Worm (Caenorhabditis elegans): ENCODE data around the gene cisd-3.1.
A peak's percentile ranks its signal among the peaks of the same experiment; 100 is the strongest.

The cisd-3.1 gene

ce11 chrIII:4568455-4568854 is 25.8 kb downstream of the cisd-3.1 start, which contains the start of gene idhg-1 (continued):
- TF ChIP-seq unc-30 (tag; optimal IDR thresholded peaks at IDR 0.05) (no peak), lin-15B (tag; optimal IDR thresholded peaks at IDR 0.05) (peak; percentile 4), nhr-47 (tag; optimal IDR thresholded peaks at IDR 0.05) (peak; percentile 76), C04F5.9 (tag; optimal IDR thresholded peaks at IDR 0.05) (no peak), unc-86 (tag; optimal IDR thresholded peaks at IDR 0.05) (peak; percentile 64)

- TF ChIP-seq ceh-90 (tag; optimal IDR thresholded peaks at IDR 0.05) (no peak), xbp-1 (tag; optimal IDR thresholded peaks at IDR 0.05) (peak; percentile 20), nhr-47 (tag; optimal IDR thresholded peaks at IDR 0.05) (peak; percentile 39), snu-23 (GFP tag; optimal IDR thresholded peaks at IDR 0.05) (peak; percentile 35), Y116A8C.19 (tag; optimal IDR thresholded peaks at IDR 0.05; ENCODE audit: borderline replicate concordance) (no peak), pax-3 (tag; optimal IDR thresholded peaks at IDR 0.05) (no peak), lin-13 (GFP tag; optimal IDR thresholded peaks at IDR 0.05) (no peak), zip-4 (GFP tag; optimal IDR thresholded peaks at IDR 0.05) (no peak), unc-62 (GFP tag; optimal IDR thresholded peaks at IDR 0.05) (no peak), efl-1 (optimal IDR thresholded peaks at IDR 0.05) (peak; percentile 19 to 40), efl-1 (GFP tag; optimal IDR thresholded peaks at IDR 0.05 in 1 of 2) (peak; percentile 60 to 95), lin-35 (GFP tag; optimal IDR thresholded peaks at IDR 0.05) (peak; percentile 25 to 53), nhr-85 (tag) (no peak), skn-1 (tag; optimal IDR thresholded peaks at IDR 0.05) (peak; percentile 55), nhr-71 (tag; optimal IDR thresholded peaks at IDR 0.05) (peak; percentile 33), lin-14 (GFP tag; optimal IDR thresholded peaks at IDR 0.05) (no peak), pqm-1 (tag; optimal IDR thresholded peaks at IDR 0.05) (no peak), nhr-84 (tag; optimal IDR thresholded peaks at IDR 0.05) (no peak), mep-1 (tag; optimal IDR thresholded peaks at IDR 0.05) (peak; percentile 37), dpl-1 (GFP tag; optimal IDR thresholded peaks at IDR 0.05) (peak; percentile 39 to 62 (median 43)), egl-27 (tag; optimal IDR thresholded peaks at IDR 0.05) (no peak), ama-1 (optimal IDR thresholded peaks at IDR 0.05) (no peak), vab-15 (tag; optimal IDR thresholded peaks at IDR 0.05) (no peak), pag-3 (tag; optimal IDR thresholded peaks at IDR 0.05; ENCODE audit: borderline replicate concordance, insufficient read depth) (no peak), F16B12.6 (tag; optimal IDR thresholded peaks at IDR 0.05) (peak; percentile 42), rnt-1 (tag; optimal IDR thresholded peaks at IDR 0.05) (peak; percentile 39), C16A3.4 (tag; optimal IDR thresholded peaks at IDR 0.05) (peak; percentile 12), blmp-1 (tag; optimal IDR thresholded peaks at IDR 0.05) (peak; percentile 60), ceh-82 (tag; optimal IDR thresholded peaks at IDR 0.05) (peak in 1 of 3 experiments; percentile 18), lsy-2 (tag; optimal IDR thresholded peaks at IDR 0.05) (peak; percentile 53 to 59), unc-98 (GFP tag; IDR thresholded peaks at IDR 0.05) (no peak), tlp-1 (tag; optimal IDR thresholded peaks at IDR 0.05) (no peak), C34B4.2 (tag; optimal IDR thresholded peaks at IDR 0.05) (no peak), ceh-88 (GFP tag; IDR thresholded peaks at IDR 0.05) (no peak), elt-3 (tag; optimal IDR thresholded peaks at IDR 0.05) (peak in 1 of 6 experiments; percentile 23), mdl-1 (tag; optimal IDR thresholded peaks at IDR 0.05) (no peak), alr-1 (tag; optimal IDR thresholded peaks at IDR 0.05; ENCODE audit: borderline replicate concordance) (no peak), ets-5 (GFP tag; IDR thresholded peaks at IDR 0.05) (no peak), fkh-4 (tag; optimal IDR thresholded peaks at IDR 0.05; ENCODE audit: borderline replicate concordance) (no peak), nhr-20 (tag; optimal IDR thresholded peaks at IDR 0.05) (peak; percentile 36), fos-1 (tag; optimal IDR thresholded peaks at IDR 0.05) (no peak)
Observed at ce11 chrIII:4578385-4578903, 35.8 kb downstream of the cisd-3.1 start, which contains the start of the genes sel-5 and wdr-48. TSS of gene sel-5 (minus strand) at chrIII:4578437. TSS of gene wdr-48 (plus strand) at chrIII:4578853.

Data from whole organism, L1 larva.